Worm (Caenorhabditis elegans): ENCODE measurements around the gene tiar-2.

ce11 chrII:12738284-12739201 lies 29.9 kb upstream of the tiar-2 start, which contains the start of gene pisy-1:
- no peak for TF ChIP-seq hlh-8 (tag; optimal IDR thresholded peaks at IDR 0.05)
- no peak for TF ChIP-seq odd-2 (tag; optimal IDR thresholded peaks at IDR 0.05)
- no peak for TF ChIP-seq che-1 (tag; optimal IDR thresholded peaks at IDR 0.05)
- no peak for TF ChIP-seq pha-4 (tag; optimal IDR thresholded peaks at IDR 0.05)
- TF ChIP-seq unc-86 (tag; optimal IDR thresholded peaks at IDR 0.05): no peak
- no peak for TF ChIP-seq pha-2 (tag; optimal IDR thresholded peaks at IDR 0.05)
- no peak for TF ChIP-seq nhr-11 (tag; optimal IDR thresholded peaks at IDR 0.05)
- no peak for TF ChIP-seq dmd-4 (tag; optimal IDR thresholded peaks at IDR 0.05; ENCODE audit: borderline replicate concordance)
- TF ChIP-seq F13H6.1 (tag; optimal IDR thresholded peaks at IDR 0.05): no peak
- TF ChIP-seq pqm-1 (tag; optimal IDR thresholded peaks at IDR 0.05): no peak
- no peak for TF ChIP-seq ceh-24 (tag; optimal IDR thresholded peaks at IDR 0.05)

Data from whole organism, late embryonic.